Worm (Caenorhabditis elegans) whole organism, L3 larva: Measurements from ENCODE around the gene F53H2.1.
A peak's percentile ranks its signal among the peaks of the same experiment; 100 is the strongest.

ENCODE experiments used
- ZK546.5 ChIP-seq: sonication (generic microtip); optimal IDR thresholded peaks from 2 replicates; lab custom pipeline; 2017; ENCODE audit warnings: missing biosample characterization, missing genetic modification characterization
- ceh-28 ChIP-seq: fragments of 150-350 bp; optimal IDR thresholded peaks from 2 replicates; lab custom pipeline; 2014; ENCODE audit warnings: missing biosample characterization, missing genetic modification reagents, missing genetic modification characterization
- egl-27 ChIP-seq: sonication (generic microtip); optimal IDR thresholded peaks from 4 replicates; lab custom pipeline; 2017; ENCODE audit warnings: missing biosample characterization, missing genetic modification reagents, missing genetic modification characterization
- nhr-12 ChIP-seq: fragments of 150-350 bp; optimal IDR thresholded peaks from 2 replicates; lab custom pipeline; 2014; ENCODE audit warnings: missing biosample characterization, missing genetic modification characterization
- nhr-23 ChIP-seq: fragments of 150-350 bp; optimal IDR thresholded peaks from 2 replicates; lab custom pipeline; 2014; ENCODE audit warnings: missing biosample characterization, missing genetic modification reagents, missing genetic modification characterization
- nhr-237 ChIP-seq: fragments of 150-350 bp; optimal IDR thresholded peaks from 2 replicates; lab custom pipeline; 2014; ENCODE audit warnings: missing biosample characterization, missing genetic modification characterization
- nhr-25 ChIP-seq: sonication (generic microtip); optimal IDR thresholded peaks from 2 replicates; lab custom pipeline; 2017; ENCODE audit warnings: missing biosample characterization, missing genetic modification characterization
- pqm-1 ChIP-seq: fragments of 150-350 bp; optimal IDR thresholded peaks from 2 replicates; lab custom pipeline; 2017; ENCODE audit warnings: missing biosample characterization, missing genetic modification characterization, inconsistent platforms
- zag-1 ChIP-seq: fragments of 150-350 bp; optimal IDR thresholded peaks from 2 replicates; lab custom pipeline; 2014; ENCODE audit warnings: missing biosample characterization, missing genetic modification characterization
- ztf-11 ChIP-seq: fragments of 150-350 bp; optimal IDR thresholded peaks from 2 replicates; lab custom pipeline; 2014; ENCODE audit warnings: missing biosample characterization, missing genetic modification characterization

DNA sequence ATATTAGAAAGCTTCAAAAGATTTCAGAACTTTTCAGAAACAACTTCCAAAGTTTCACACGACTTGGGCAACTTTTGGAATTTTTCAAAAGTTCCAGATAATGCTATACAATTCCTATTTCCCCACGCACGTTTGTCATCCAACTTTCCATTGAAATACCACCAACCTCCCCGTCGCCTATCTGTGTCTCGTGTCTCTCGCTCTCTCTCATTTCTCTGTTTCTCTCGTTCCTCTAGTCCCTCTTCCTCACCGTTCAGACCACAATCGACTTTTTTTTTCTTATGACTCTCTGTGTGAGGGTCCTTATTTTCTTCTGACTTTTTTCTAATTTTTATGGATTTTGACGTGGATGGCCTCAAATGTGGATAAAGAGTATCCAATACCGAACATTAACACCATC, 7.2 kb upstream of the F53H2.1 start, which contains the start of gene K02E2.6:
- TF ChIP-seq nhr-23 (tag; lab: Kevin White, UChicago) (no peak), nhr-237 (no peak), ZK546.5 (tag; lab: Kevin White, UChicago) (no peak), ceh-28 (tag; lab: Kevin White, UChicago) (peak; percentile 28), zag-1 (tag; lab: Kevin White, UChicago) (no peak), pqm-1 (tag; lab: Kevin White, UChicago) (no peak), egl-27 (tag; lab: Kevin White, UChicago) (no peak), nhr-25 (tag; lab: Kevin White, UChicago) (no peak), nhr-12 (tag; lab: Kevin White, UChicago) (no peak), ztf-11 (no peak)
